Worm (Caenorhabditis elegans) whole organism, late embryonic: ENCODE data around the gene F55B11.6.

Experiments used
- C08G9.2 ChIP-seq: sonication (generic microtip); optimal IDR thresholded peaks from 2 replicates; lab custom pipeline; 2016; ENCODE audit warnings: mild to moderate bottlenecking, missing genetic modification characterization, moderate library complexity, missing compliant biosample characterization
- C38D4.7 ChIP-seq: fragments of 200-800 bp; sonication (Bioruptor generic); optimal IDR thresholded peaks from 2 replicates; lab custom pipeline; 2018; ENCODE audit warnings: mild to moderate bottlenecking, missing genetic modification characterization, moderate library complexity, missing compliant biosample characterization
- K02D7.2 ChIP-seq: sonication (generic microtip); optimal IDR thresholded peaks from 2 replicates; lab custom pipeline; 2017; ENCODE audit warnings: mild to moderate bottlenecking, missing genetic modification characterization, missing compliant biosample characterization
- K09A11.1 ChIP-seq: sonication (generic microtip); optimal IDR thresholded peaks from 2 replicates; lab custom pipeline; 2017; ENCODE audit warnings: antibody characterized with exemption, mild to moderate bottlenecking, missing genetic modification characterization, missing compliant biosample characterization; ENCODE audit not compliant: insufficient read depth
- T23F11.4 ChIP-seq: fragments of 200-800 bp; sonication (Bioruptor generic); optimal IDR thresholded peaks from 2 replicates; lab custom pipeline; 2018; ENCODE audit warnings: mild to moderate bottlenecking, missing genetic modification characterization, missing compliant biosample characterization
- ceh-18 ChIP-seq: sonication (generic microtip); optimal IDR thresholded peaks from 2 replicates; lab custom pipeline; 2016; ENCODE audit warnings: missing genetic modification characterization, missing compliant biosample characterization
- ceh-19 ChIP-seq: fragments of 200-800 bp; sonication (Bioruptor generic); optimal IDR thresholded peaks from 2 replicates; lab custom pipeline; 2018; ENCODE audit warnings: mild to moderate bottlenecking, missing genetic modification characterization, missing compliant biosample characterization
- ceh-22 ChIP-seq: sonication (generic microtip); optimal IDR thresholded peaks from 2 replicates; lab custom pipeline; 2017; ENCODE audit warnings: missing biosample characterization, missing genetic modification characterization
- ceh-30 ChIP-seq: fragments of 150-350 bp; optimal IDR thresholded peaks from 2 replicates; lab custom pipeline; 2014; ENCODE audit warnings: missing biosample characterization, missing genetic modification characterization
- ceh-34 ChIP-seq: sonication (generic microtip); optimal IDR thresholded peaks from 2 replicates; lab custom pipeline; 2016; ENCODE audit warnings: mild to moderate bottlenecking, missing genetic modification characterization, missing compliant biosample characterization
- ceh-45 ChIP-seq: fragments of 200-800 bp; sonication (Bioruptor generic); IDR thresholded peaks from 2 replicates; pipeline ENCODE4 v1.3.6; 2022; ENCODE audit warnings: missing genetic modification reagents, missing genetic modification characterization, missing compliant biosample characterization
- ceh-48 ChIP-seq: sonication (generic microtip); optimal IDR thresholded peaks from 2 replicates; lab custom pipeline; 2016; ENCODE audit warnings: missing genetic modification characterization, inconsistent platforms, missing compliant biosample characterization
- ceh-6 ChIP-seq: fragments of 200-800 bp; sonication (Bioruptor generic); optimal IDR thresholded peaks from 2 replicates; lab custom pipeline; 2018; ENCODE audit warnings: mild to moderate bottlenecking, missing genetic modification characterization, missing compliant biosample characterization
- ceh-9 ChIP-seq: sonication (generic microtip); optimal IDR thresholded peaks from 2 replicates; lab custom pipeline; 2016; ENCODE audit warnings: mild to moderate bottlenecking, missing genetic modification characterization, inconsistent platforms, missing compliant biosample characterization
- dve-1 ChIP-seq: sonication (generic microtip); optimal IDR thresholded peaks from 2 replicates; lab custom pipeline; 2017; ENCODE audit warnings: antibody characterized with exemption, mild to moderate bottlenecking, missing genetic modification characterization, missing compliant biosample characterization
- elt-4 ChIP-seq: sonication (generic microtip); optimal IDR thresholded peaks from 2 replicates; lab custom pipeline; 2016; ENCODE audit warnings: missing genetic modification characterization, missing compliant biosample characterization
- ets-4 ChIP-seq: sonication (generic microtip); optimal IDR thresholded peaks from 2 replicates; lab custom pipeline; 2016; ENCODE audit warnings: missing genetic modification characterization, missing compliant biosample characterization
- fax-1 ChIP-seq: sonication (generic microtip); optimal IDR thresholded peaks from 2 replicates; lab custom pipeline; 2016; ENCODE audit warnings: missing genotype, missing genetic modification characterization, missing compliant biosample characterization
- hlh-15 ChIP-seq: sonication (generic microtip); optimal IDR thresholded peaks from 2 replicates; lab custom pipeline; 2016; ENCODE audit warnings: missing genetic modification characterization, missing compliant biosample characterization
- hlh-30 ChIP-seq: sonication (generic microtip); optimal IDR thresholded peaks from 2 replicates; lab custom pipeline; 2017; ENCODE audit warnings: antibody characterized with exemption, missing genetic modification characterization, missing compliant biosample characterization; ENCODE audit not compliant: insufficient read depth
- hlh-6 ChIP-seq: sonication (generic microtip); optimal IDR thresholded peaks from 2 replicates; lab custom pipeline; 2016; ENCODE audit warnings: missing genotype, missing genetic modification characterization, missing compliant biosample characterization
- hlh-8 ChIP-seq: sonication (generic microtip); optimal IDR thresholded peaks from 2 replicates; lab custom pipeline; 2016; ENCODE audit warnings: missing genotype, missing genetic modification characterization, missing compliant biosample characterization
- lim-6 ChIP-seq: sonication (generic microtip); optimal IDR thresholded peaks from 2 replicates; lab custom pipeline; 2016; ENCODE audit warnings: missing genetic modification characterization, missing compliant biosample characterization
- mec-3 ChIP-seq: sonication (generic microtip); optimal IDR thresholded peaks from 2 replicates; lab custom pipeline; 2016; ENCODE audit warnings: borderline replicate concordance, missing genetic modification characterization, missing compliant biosample characterization
- nfya-1 ChIP-seq: sonication (generic microtip); optimal IDR thresholded peaks from 2 replicates; lab custom pipeline; 2017; ENCODE audit warnings: missing genetic modification characterization, mild to moderate bottlenecking, missing compliant biosample characterization, antibody characterized with exemption, moderate library complexity
- pag-3 ChIP-seq: sonication (generic microtip); optimal IDR thresholded peaks from 2 replicates; lab custom pipeline; 2016; ENCODE audit warnings: missing compliant biosample characterization, missing genetic modification characterization, borderline replicate concordance
- pat-9 ChIP-seq: fragments of 200-800 bp; sonication (Bioruptor generic); optimal IDR thresholded peaks from 2 replicates; lab custom pipeline; 2018; ENCODE audit warnings: mild to moderate bottlenecking, missing genetic modification characterization, moderate library complexity, missing compliant biosample characterization
- pha-2 ChIP-seq: sonication (generic microtip); optimal IDR thresholded peaks from 2 replicates; lab custom pipeline; 2017; ENCODE audit warnings: mild to moderate bottlenecking, missing genetic modification characterization, missing compliant biosample characterization
- pros-1 ChIP-seq: fragments of 150-350 bp; optimal IDR thresholded peaks from 2 replicates; lab custom pipeline; 2014; ENCODE audit warnings: missing biosample characterization, missing genetic modification reagents, missing genetic modification characterization
- ref-2 ChIP-seq: sonication (generic microtip); optimal IDR thresholded peaks from 2 replicates; lab custom pipeline; 2016; ENCODE audit warnings: missing genetic modification characterization, missing compliant biosample characterization
- rnt-1 ChIP-seq: sonication (generic microtip); optimal IDR thresholded peaks from 2 replicates; lab custom pipeline; 2016; ENCODE audit warnings: missing genetic modification characterization, missing compliant biosample characterization
- sox-2 ChIP-seq: fragments of 200-800 bp; sonication (Bioruptor generic); IDR thresholded peaks from 2 replicates; pipeline ENCODE4 v1.3.6; 2022; ENCODE audit warnings: missing genetic modification reagents, missing genetic modification characterization, missing compliant biosample characterization
- sox-4 ChIP-seq: sonication (generic microtip); optimal IDR thresholded peaks from 2 replicates; lab custom pipeline; 2017; ENCODE audit warnings: mild to moderate bottlenecking, missing genetic modification characterization, inconsistent platforms, missing compliant biosample characterization
- syd-9 ChIP-seq: sonication (generic microtip); optimal IDR thresholded peaks from 2 replicates; lab custom pipeline; 2016; ENCODE audit warnings: mild to moderate bottlenecking, missing genetic modification characterization, moderate library complexity, missing compliant biosample characterization
- tbx-2 ChIP-seq: sonication (generic microtip); optimal IDR thresholded peaks from 2 replicates; lab custom pipeline; 2016; ENCODE audit warnings: missing genetic modification characterization, missing compliant biosample characterization
- tbx-7 ChIP-seq: sonication (generic microtip); optimal IDR thresholded peaks from 2 replicates; lab custom pipeline; 2016; ENCODE audit warnings: missing genotype, missing genetic modification characterization, missing compliant biosample characterization
- ttx-3 ChIP-seq: sonication (generic microtip); optimal IDR thresholded peaks from 2 replicates; lab custom pipeline; 2016; ENCODE audit warnings: missing genetic modification reagents, missing genetic modification characterization, missing compliant biosample characterization
- unc-86 ChIP-seq: sonication (generic microtip); optimal IDR thresholded peaks from 2 replicates; lab custom pipeline; 2016; ENCODE audit warnings: missing genetic modification characterization, missing compliant biosample characterization
- zip-5 ChIP-seq: sonication (generic microtip); optimal IDR thresholded peaks from 2 replicates; lab custom pipeline; 2016; ENCODE audit warnings: missing genetic modification characterization, missing compliant biosample characterization
- ztf-16 ChIP-seq: sonication (generic microtip); optimal IDR thresholded peaks from 2 replicates; lab custom pipeline; 2017; ENCODE audit warnings: missing genetic modification characterization, missing compliant biosample characterization

The F55B11.6 gene

ce11 chrIV:14444077-14444476, 27.0 kb upstream of the F55B11.6 start, which contains the start of gene tra-3:
TSS of gene tra-3 (minus strand) at chrIV:14444183.
- TF ChIP-seq mec-3 (tag; lab: Kevin White, UChicago) (no peak), ztf-16 (tag; lab: Kevin White, UChicago) (no peak), ceh-19 (GFP tag; lab: Kevin White, UChicago) (no peak), lim-6 (tag; lab: Kevin White, UChicago) (no peak), pag-3 (tag; lab: Kevin White, UChicago) (no peak), pros-1 (tag; lab: Kevin White, UChicago) (no peak), hlh-8 (tag; lab: Kevin White, UChicago) (no peak), sox-2 (GFP tag; lab: Robert Waterston, UW) (no peak), ceh-9 (tag; lab: Kevin White, UChicago) (no peak), elt-4 (tag; lab: Kevin White, UChicago) (no peak), ceh-45 (GFP tag; lab: Robert Waterston, UW) (no peak), ref-2 (no peak), K02D7.2 (tag; lab: Kevin White, UChicago) (no peak), hlh-30 (tag; lab: Kevin White, UChicago) (no peak), ceh-48 (no peak), zip-5 (tag; lab: Kevin White, UChicago) (no peak)

- no peak for TF ChIP-seq hlh-15 (tag; lab: Kevin White, UChicago)
- peak; percentile 51 for TF ChIP-seq nfya-1 (tag; lab: Kevin White, UChicago)
These were observed 20.4 kb upstream of the F55B11.6 start for ce11 chrIV:14437391-14437790.

- TF ChIP-seq ceh-18 (tag; lab: Kevin White, UChicago) (no peak), K09A11.1 (no peak), ttx-3 (no peak), unc-86 (tag; lab: Kevin White, UChicago) (no peak), mec-3 (tag; lab: Kevin White, UChicago) (no peak), ztf-16 (tag; lab: Kevin White, UChicago) (no peak), fax-1 (tag; lab: Kevin White, UChicago) (no peak), hlh-30 (tag; lab: Kevin White, UChicago) (no peak), ets-4 (tag; lab: Kevin White, UChicago) (no peak), pha-2 (tag; lab: Kevin White, UChicago) (no peak), tbx-7 (no peak), tbx-2 (no peak), pat-9 (tag; lab: Kevin White, UChicago) (no peak), ref-2 (no peak), pag-3 (tag; lab: Kevin White, UChicago) (no peak), sox-4 (tag; lab: Kevin White, UChicago) (no peak), ceh-22 (tag; lab: Kevin White, UChicago) (no peak), ceh-6 (GFP tag; lab: Kevin White, UChicago) (no peak), dve-1 (tag; lab: Kevin White, UChicago) (no peak)
These were observed 18.9 kb upstream of the F55B11.6 start for ce11 chrIV:14435902-14436301.

ce11 chrIV:14430853-14431252, 13.8 kb upstream of the F55B11.6 start, which contains the start of gene F55B11.4:
TSS of gene F55B11.4 (minus strand) at chrIV:14430920.
- TF ChIP-seq T23F11.4 = no peak
- TF ChIP-seq C08G9.2 (tag; lab: Kevin White, UChicago) = no peak
- no peak for TF ChIP-seq ceh-34 (tag; lab: Kevin White, UChicago)
- no peak for TF ChIP-seq hlh-6 (tag; lab: Kevin White, UChicago)
- TF ChIP-seq hlh-8 (tag; lab: Kevin White, UChicago) = no peak
- TF ChIP-seq tbx-2 = no peak
- TF ChIP-seq syd-9 (tag; lab: Kevin White, UChicago) = no peak
- no peak for TF ChIP-seq ceh-19 (GFP tag; lab: Kevin White, UChicago)
- no peak for TF ChIP-seq C38D4.7 (GFP tag; lab: Kevin White, UChicago)
- no peak for TF ChIP-seq rnt-1 (tag; lab: Kevin White, UChicago)
- no peak for TF ChIP-seq ceh-30 (tag; lab: Kevin White, UChicago)
- no peak for TF ChIP-seq ceh-6 (GFP tag; lab: Kevin White, UChicago)
